Worm (Caenorhabditis elegans) whole organism, L4 larva: ENCODE measurements around the gene pro-1.

Source experiments
- D1046.2 ChIP-seq: fragments of 200-800 bp; sonication (Bioruptor generic); IDR thresholded peaks from 2 replicates; pipeline ENCODE4 v1.3.6; 2022; ENCODE audit warnings: missing genetic modification characterization, missing compliant biosample characterization
- F10B5.3 ChIP-seq: sonication (generic microtip); optimal IDR thresholded peaks from 2 replicates; lab custom pipeline; 2016; ENCODE audit warnings: mild to moderate bottlenecking, missing genetic modification characterization, missing compliant biosample characterization
- F44E2.7 ChIP-seq: fragments of 200-800 bp; sonication (Bioruptor generic); IDR thresholded peaks from 2 replicates; pipeline ENCODE4 v2.1.2; 2022; ENCODE audit warnings: missing genetic modification characterization, missing compliant biosample characterization
- R02D3.7 ChIP-seq: fragments of 150-350 bp; sonication (generic microtip); optimal IDR thresholded peaks from 3 replicates; lab custom pipeline; 2014; ENCODE audit warnings: missing biosample characterization, missing genetic modification characterization
- T20F7.1 ChIP-seq: fragments of 200-800 bp; sonication (Bioruptor generic); optimal IDR thresholded peaks from 2 replicates; lab custom pipeline; 2018; ENCODE audit warnings: mild to moderate bottlenecking, missing genetic modification characterization, missing compliant biosample characterization
- Y105C5A.15 ChIP-seq: fragments of 200-800 bp; sonication (Bioruptor generic); IDR thresholded peaks from 2 replicates; pipeline ENCODE4 v1.3.6; 2022; ENCODE audit warnings: missing genetic modification characterization, missing compliant biosample characterization
- Y48G9A.11 ChIP-seq: fragments of 200-800 bp; sonication (Bioruptor generic); IDR thresholded peaks from 2 replicates; pipeline ENCODE4 v1.3.6; 2022; ENCODE audit warnings: missing genetic modification reagents, missing genetic modification characterization, missing compliant biosample characterization
- Y75B8A.6 ChIP-seq: fragments of 200-800 bp; sonication (Bioruptor generic); IDR thresholded peaks from 2 replicates; pipeline ENCODE4 v1.3.6; 2022; ENCODE audit warnings: missing genetic modification reagents, missing genetic modification characterization, missing compliant biosample characterization
- ZK546.5 ChIP-seq, 2 experiments: sonication (generic microtip); optimal IDR thresholded peaks; 2 replicates each; lab custom pipeline; 2017; ENCODE audit warnings: missing biosample characterization in 2 of 2, missing genetic modification characterization in 2 of 2
- aha-1 ChIP-seq: fragments of 150-350 bp; peaks from one replicate; lab custom pipeline; 2014; ENCODE audit warnings: missing biosample characterization, missing genetic modification characterization
- ama-1 ChIP-seq: fragments of 150-350 bp; optimal IDR thresholded peaks from 2 replicates; lab custom pipeline; 2014; ENCODE audit warnings: inconsistent platforms, mixed read lengths
- arid-1 ChIP-seq: fragments of 200-800 bp; sonication (Bioruptor generic); conservative IDR thresholded peaks from 2 replicates; pipeline ENCODE4 v1.3.6; 2022; ENCODE audit warnings: missing genetic modification reagents, missing genetic modification characterization, missing compliant biosample characterization
- ceh-20 ChIP-seq: fragments of 200-800 bp; sonication (Bioruptor generic); IDR thresholded peaks from 2 replicates; pipeline ENCODE4 v1.3.6; 2022; ENCODE audit warnings: missing genetic modification reagents, missing genetic modification characterization, missing compliant biosample characterization
- ceh-32 ChIP-seq: sonication (generic microtip); optimal IDR thresholded peaks from 2 replicates; lab custom pipeline; 2016; ENCODE audit warnings: mild to moderate bottlenecking, missing genetic modification characterization, missing compliant biosample characterization; ENCODE audit not compliant: poor library complexity
- ceh-44 ChIP-seq: fragments of 200-800 bp; sonication (Bioruptor generic); IDR thresholded peaks from 2 replicates; pipeline ENCODE4 v1.3.6; 2022; ENCODE audit warnings: missing genetic modification reagents, missing genetic modification characterization, missing compliant biosample characterization
- ceh-82 ChIP-seq: sonication (generic microtip); optimal IDR thresholded peaks from 2 replicates; lab custom pipeline; 2017; ENCODE audit warnings: missing biosample characterization, missing genetic modification characterization
- ces-1 ChIP-seq: fragments of 150-350 bp; sonication (generic microtip); optimal IDR thresholded peaks from 4 replicates; lab custom pipeline; 2014; ENCODE audit warnings: missing biosample characterization, missing genetic modification reagents, missing genetic modification characterization
- daf-19 ChIP-seq: fragments of 200-800 bp; sonication (Bioruptor generic); conservative IDR thresholded peaks from 2 replicates; pipeline ENCODE4 v1.3.6; 2022; ENCODE audit warnings: missing genetic modification characterization, missing compliant biosample characterization
- daf-8 ChIP-seq: fragments of 200-800 bp; sonication (Bioruptor generic); IDR thresholded peaks from 2 replicates; pipeline ENCODE4 v1.3.6; 2022; ENCODE audit warnings: missing genetic modification characterization, missing compliant biosample characterization
- dmd-6 ChIP-seq: fragments of 200-800 bp; sonication (Bioruptor generic); IDR thresholded peaks from 2 replicates; pipeline ENCODE4 v1.3.6; 2022; ENCODE audit warnings: missing genetic modification reagents, missing genetic modification characterization, missing compliant biosample characterization
- dmd-8 ChIP-seq: fragments of 200-800 bp; sonication (Bioruptor generic); IDR thresholded peaks from 2 replicates; pipeline ENCODE4 v1.3.6; 2022; ENCODE audit warnings: missing genetic modification characterization, missing compliant biosample characterization
- dmd-9 ChIP-seq: fragments of 200-800 bp; sonication (Bioruptor generic); IDR thresholded peaks from 2 replicates; pipeline ENCODE4 v1.3.6; 2022; ENCODE audit warnings: missing genetic modification reagents, missing genetic modification characterization, missing compliant biosample characterization
- fkh-10 ChIP-seq: fragments of 150-350 bp; optimal IDR thresholded peaks from 2 replicates; lab custom pipeline; 2014; ENCODE audit warnings: missing biosample characterization, missing genetic modification reagents, missing genetic modification characterization
- hlh-11 ChIP-seq: fragments of 200-800 bp; sonication (Bioruptor generic); optimal IDR thresholded peaks from 2 replicates; lab custom pipeline; 2018; ENCODE audit warnings: mild to moderate bottlenecking, missing genetic modification characterization, missing compliant biosample characterization
- hlh-30 ChIP-seq: sonication (generic microtip); optimal IDR thresholded peaks from 2 replicates; lab custom pipeline; 2017; ENCODE audit warnings: antibody characterized with exemption, mild to moderate bottlenecking, missing genetic modification characterization, missing compliant biosample characterization; ENCODE audit not compliant: insufficient read depth
- hmg-1.1 ChIP-seq: fragments of 200-800 bp; sonication (Bioruptor generic); IDR thresholded peaks from 2 replicates; pipeline ENCODE4 v1.3.6; 2022; ENCODE audit warnings: missing genetic modification reagents, missing genetic modification characterization, missing compliant biosample characterization
- lim-7 ChIP-seq: fragments of 200-800 bp; sonication (Bioruptor generic); IDR thresholded peaks from 2 replicates; pipeline ENCODE4 v1.3.6; 2022; ENCODE audit warnings: missing genetic modification characterization, missing compliant biosample characterization
- lin-1 ChIP-seq: fragments of 200-800 bp; sonication (Bioruptor generic); IDR thresholded peaks from 2 replicates; pipeline ENCODE4 v1.3.6; 2022; ENCODE audit warnings: missing genetic modification reagents, missing genetic modification characterization, missing compliant biosample characterization
- lin-15B ChIP-seq: fragments of 150-350 bp; sonication (generic microtip); optimal IDR thresholded peaks from 3 replicates; lab custom pipeline; 2014; ENCODE audit warnings: missing biosample characterization, missing genetic modification characterization
- lin-39 ChIP-seq: fragments of 150-350 bp; optimal IDR thresholded peaks from 2 replicates; lab custom pipeline; 2014; ENCODE audit warnings: missing biosample characterization, missing genetic modification reagents, missing genetic modification characterization
- lsy-2 ChIP-seq, 2 experiments: fragments of 150-350 bp in 1 of 2; sonication (generic microtip) in 1 of 2; optimal IDR thresholded peaks; 2 replicates each; lab custom pipeline; 2014 to 2017; ENCODE audit warnings: missing biosample characterization in 2 of 2, missing genetic modification characterization in 2 of 2
- madf-9 ChIP-seq: fragments of 200-800 bp; sonication (Bioruptor generic); conservative IDR thresholded peaks from 2 replicates; pipeline ENCODE4 v1.3.6; 2022; ENCODE audit warnings: missing genetic modification reagents, missing genetic modification characterization, missing compliant biosample characterization
- mdl-1 ChIP-seq, 2 experiments: fragments of 150-350 bp in 1 of 2; sonication (generic microtip) in 1 of 2; optimal IDR thresholded peaks; 2 replicates each; lab custom pipeline; 2014 to 2017; ENCODE audit warnings: missing biosample characterization in 2 of 2, missing genetic modification characterization in 2 of 2
- mdt-29 ChIP-seq: fragments of 200-800 bp; sonication (Bioruptor generic); IDR thresholded peaks from 2 replicates; pipeline ENCODE4 v1.3.6; 2022; ENCODE audit warnings: missing genetic modification reagents, missing genetic modification characterization, missing compliant biosample characterization
- nhr-10 ChIP-seq: fragments of 150-350 bp; optimal IDR thresholded peaks from 2 replicates; lab custom pipeline; 2014; ENCODE audit warnings: missing biosample characterization, missing genetic modification characterization
- nhr-11 ChIP-seq: fragments of 150-350 bp; optimal IDR thresholded peaks from 2 replicates; lab custom pipeline; 2014; ENCODE audit warnings: missing biosample characterization, missing genetic modification characterization
- nhr-41 ChIP-seq: fragments of 200-800 bp; sonication (Bioruptor generic); IDR thresholded peaks from 2 replicates; pipeline ENCODE4 v1.3.6; 2022; ENCODE audit warnings: missing genetic modification reagents, missing genetic modification characterization, missing compliant biosample characterization
- nhr-77 ChIP-seq: fragments of 150-350 bp; optimal IDR thresholded peaks from 2 replicates; lab custom pipeline; 2014; ENCODE audit warnings: missing biosample characterization, missing genetic modification characterization
- pqm-1 ChIP-seq: sonication (generic microtip); optimal IDR thresholded peaks from 2 replicates; lab custom pipeline; 2017; ENCODE audit warnings: missing biosample characterization, missing genetic modification characterization
- skn-1 ChIP-seq: fragments of 150-350 bp; optimal IDR thresholded peaks from 2 replicates; lab custom pipeline; 2014; ENCODE audit warnings: missing biosample characterization, missing genetic modification characterization
- snpc-1.2 ChIP-seq: fragments of 200-800 bp; sonication (Bioruptor generic); IDR thresholded peaks from 2 replicates; pipeline ENCODE4 v1.3.6; 2022; ENCODE audit warnings: missing genetic modification reagents, missing genetic modification characterization, missing compliant biosample characterization
- snpc-4 ChIP-seq: fragments of 150-350 bp; optimal IDR thresholded peaks from 2 replicates; lab custom pipeline; 2014; ENCODE audit warnings: missing biosample characterization, missing genetic modification characterization
- spr-1 ChIP-seq: sonication (generic microtip); optimal IDR thresholded peaks from 2 replicates; lab custom pipeline; 2016; ENCODE audit warnings: mild to moderate bottlenecking, missing genetic modification characterization, missing compliant biosample characterization
- spr-3 ChIP-seq: fragments of 200-800 bp; sonication (Bioruptor generic); optimal IDR thresholded peaks from 2 replicates; lab custom pipeline; 2018; ENCODE audit warnings: mild to moderate bottlenecking, missing genetic modification characterization, missing compliant biosample characterization
- tra-1 ChIP-seq: fragments of 200-800 bp; sonication (Bioruptor generic); IDR thresholded peaks from 2 replicates; pipeline ENCODE4 v1.3.6; 2022; ENCODE audit warnings: missing genetic modification reagents, missing genetic modification characterization, missing compliant biosample characterization
- unc-39 ChIP-seq: sonication (generic microtip); optimal IDR thresholded peaks from 2 replicates; lab custom pipeline; 2017; ENCODE audit warnings: missing biosample characterization, missing genetic modification characterization
- unc-62 ChIP-seq, 3 experiments: fragments of 150-350 bp in 1 of 3; sonication (generic microtip); optimal IDR thresholded peaks in 2 of 3; peaks in 1 of 3; 1 replicate in 1 of 3; 2 replicates in 2 of 3; lab custom pipeline; 2014 to 2017; ENCODE audit warnings: missing biosample characterization in 3 of 3, missing genetic modification characterization in 3 of 3, missing genetic modification reagents in 3 of 3, missing genotype in 1 of 3
- zag-1 ChIP-seq: fragments of 150-350 bp; optimal IDR thresholded peaks from 2 replicates; lab custom pipeline; 2014; ENCODE audit warnings: missing biosample characterization, missing genetic modification characterization
- zfp-2 ChIP-seq: sonication (generic microtip); optimal IDR thresholded peaks from 2 replicates; lab custom pipeline; 2016; ENCODE audit warnings: mild to moderate bottlenecking, missing genetic modification characterization, missing compliant biosample characterization
- ztf-11 ChIP-seq: fragments of 150-350 bp; optimal IDR thresholded peaks from 2 replicates; lab custom pipeline; 2014; ENCODE audit warnings: missing biosample characterization, missing genetic modification characterization

The pro-1 gene

ce11 chrII:10544374-10544908 is 2.6 kb upstream of the pro-1 start (continued):
- TF ChIP-seq mdl-1 (tag; optimal IDR thresholded peaks at IDR 0.05; lab: Kevin White, UChicago) (no peak), R02D3.7 (no peak), Y105C5A.15 (GFP tag; lab: Robert Waterston, UW) (no peak), lin-39 (tag; lab: Kevin White, UChicago) (no peak), tra-1 (GFP tag; lab: Robert Waterston, UW) (no peak), Y75B8A.6 (0 out of 2 replicates have a peak, but pooled peaks have one; percentile 38), madf-9 (GFP tag; lab: Robert Waterston, UW) (no peak), pqm-1 (tag; lab: Kevin White, UChicago) (no peak), snpc-1.2 (no peak), dmd-8 (no peak), zfp-2 (tag; lab: Kevin White, UChicago) (no peak), daf-19 (GFP tag; lab: Robert Waterston, UW) (no peak), ceh-32 (no peak), hlh-30 (tag; lab: Kevin White, UChicago) (no peak), spr-1 (tag; lab: Kevin White, UChicago) (no peak), zag-1 (tag; lab: Kevin White, UChicago) (no peak), F44E2.7 (GFP tag; lab: Robert Waterston, UW) (no peak), T20F7.1 (no peak), nhr-77 (no peak), lim-7 (GFP tag; lab: Robert Waterston, UW) (peak; percentile 2; the same call in 1 of the 2 replicates), ceh-44 (GFP tag; lab: Robert Waterston, UW) (no peak), nhr-41 (no peak), dmd-9 (no peak), fkh-10 (GFP tag; lab: Kevin White, UChicago) (no peak), ama-1 (lab: Kevin White, UChicago) (no peak), mdt-29 (GFP tag; lab: Robert Waterston, UW) (no peak), spr-3 (GFP tag; lab: Kevin White, UChicago) (no peak), ZK546.5 (tag; optimal IDR thresholded peaks at IDR 0.05; lab: Kevin White, UChicago) (no peak), lin-1 (GFP tag; lab: Robert Waterston, UW) (no peak), unc-39 (tag; lab: Kevin White, UChicago) (no peak), dmd-6 (GFP tag; lab: Robert Waterston, UW) (no peak), ztf-11 (tag; lab: Kevin White, UChicago) (no peak), snpc-4 (no peak), ces-1 (GFP tag; lab: Kevin White, UChicago) (no peak), hlh-11 (tag; lab: Kevin White, UChicago) (no peak)

ce11 chrII:10543457-10544137 is 1.8 kb upstream of the pro-1 start:
- no peak for TF ChIP-seq nhr-10 (tag; lab: Kevin White, UChicago)
- TF ChIP-seq ceh-82 (tag; lab: Kevin White, UChicago): no peak
- TF ChIP-seq lsy-2 (tag; optimal IDR thresholded peaks at IDR 0.05; lab: Kevin White, UChicago): peak in 1 of 2 experiments; percentile 2
- TF ChIP-seq skn-1 (tag; lab: Kevin White, UChicago): no peak
- peak; percentile 2 for TF ChIP-seq lin-15B (tag; lab: Kevin White, UChicago)
- no peak for TF ChIP-seq F10B5.3
- no peak for TF ChIP-seq ZK546.5 (tag; optimal IDR thresholded peaks at IDR 0.05; lab: Kevin White, UChicago)
- TF ChIP-seq unc-62 (GFP tag; optimal IDR thresholded peaks at IDR 0.05 in 1 of 2; lab: Kevin White, UChicago): peak in 1 of 2 experiments; percentile 22
- no peak for TF ChIP-seq unc-62 (tag; optimal IDR thresholded peaks at IDR 0.05; lab: Kevin White, UChicago)
- peak; percentile 12; the same call in 1 of the 2 replicates for TF ChIP-seq arid-1 (GFP tag; lab: Robert Waterston, UW)
- TF ChIP-seq hmg-1.1: no peak; the same call in 1 of the 2 replicates
- no peak for TF ChIP-seq D1046.2 (GFP tag; lab: Robert Waterston, UW)
- peak; percentile 95 for TF ChIP-seq aha-1 (tag; lab: Kevin White, UChicago)
- no peak for TF ChIP-seq ceh-20
- no peak; the same call in 1 of the 2 replicates for TF ChIP-seq Y48G9A.11 (GFP tag; lab: Robert Waterston, UW)
- TF ChIP-seq F44E2.7 (GFP tag; lab: Robert Waterston, UW): peak; percentile 80
- no peak for TF ChIP-seq fkh-10 (GFP tag; lab: Kevin White, UChicago)
- peak; percentile 45 for TF ChIP-seq nhr-11 (tag; lab: Kevin White, UChicago)
- peak; percentile 14 for TF ChIP-seq dmd-6 (GFP tag; lab: Robert Waterston, UW)
- TF ChIP-seq lin-1 (GFP tag; lab: Robert Waterston, UW): no peak
- TF ChIP-seq ceh-44 (GFP tag; lab: Robert Waterston, UW): no peak
- no peak for TF ChIP-seq daf-8 (GFP tag; lab: Robert Waterston, UW)
